Worm (Caenorhabditis elegans): ENCODE measurements around the gene K09B11.4.

K09B11.4 gene

DNA sequence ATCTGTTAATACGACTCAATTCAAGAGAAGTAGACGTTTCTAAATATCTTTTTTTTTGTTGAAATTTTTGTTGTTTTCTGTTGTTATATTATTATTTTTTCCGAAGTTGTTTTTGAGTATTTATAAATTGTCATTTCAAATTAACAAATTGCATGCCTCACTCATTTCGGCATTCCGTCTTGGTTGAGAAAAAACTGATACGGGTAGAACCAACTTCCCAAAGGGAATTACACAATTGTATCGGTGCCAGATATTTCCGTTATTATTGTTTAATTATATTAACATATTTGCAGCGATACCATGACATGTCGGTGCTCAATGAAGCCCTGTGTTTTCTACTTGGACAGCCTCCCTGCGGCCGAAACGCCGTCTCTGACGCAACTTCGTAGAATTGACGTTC, at the start of gene K09B11.4:
TSS of gene K09B11.4 (plus strand) at position 301 of the 400 bp plus-strand sequence.
- TF ChIP-seq dao-5 (tag; optimal IDR thresholded peaks at IDR 0.05): no peak

DNA sequence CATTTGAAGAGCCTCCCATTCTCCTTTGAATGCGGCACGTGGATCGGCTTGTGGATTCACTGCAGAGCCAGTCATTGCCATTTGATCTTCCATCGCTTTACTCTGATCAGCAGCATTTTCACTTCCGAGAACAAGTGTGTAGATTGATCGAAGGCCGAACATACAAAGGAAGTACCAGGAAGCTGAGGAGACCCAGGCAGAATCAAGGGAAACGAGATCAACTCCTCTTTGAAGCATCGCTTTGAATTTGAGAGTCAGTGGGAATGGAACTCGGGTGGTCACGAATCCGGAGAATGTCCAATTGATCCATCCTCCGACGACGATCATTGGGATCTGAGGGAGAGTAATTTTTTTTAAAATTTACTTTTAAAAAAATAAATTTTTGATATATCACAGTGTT, 48.8 kb upstream of the K09B11.4 start:
- no peak for TF ChIP-seq W03F9.2 (tag; optimal IDR thresholded peaks at IDR 0.05)
- no peak for TF ChIP-seq dao-5 (tag; optimal IDR thresholded peaks at IDR 0.05)
- no peak for TF ChIP-seq him-1 (tag; optimal IDR thresholded peaks at IDR 0.05)

DNA sequence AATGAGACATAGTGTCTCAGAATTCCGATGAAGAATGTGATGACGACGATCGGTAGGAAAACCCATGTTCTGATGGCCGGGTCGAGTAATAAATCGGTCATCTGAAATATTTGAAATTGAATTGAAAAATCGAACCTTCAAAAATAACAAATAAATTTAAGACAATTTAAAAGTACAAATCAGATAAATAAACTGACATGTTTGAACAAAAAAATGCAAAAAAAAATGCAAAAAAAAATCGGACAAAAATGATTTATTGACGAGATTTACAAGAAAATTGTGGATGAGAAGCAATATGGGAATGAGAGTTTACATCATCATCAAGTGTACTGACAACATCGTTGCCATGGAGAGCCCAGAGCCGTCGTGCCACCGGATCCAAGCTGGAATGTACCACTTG, 47.5 kb upstream of the K09B11.4 start, which contains the start of gene emc-3:
TSS of gene emc-3 (minus strand) at position 101 of the 400 bp plus-strand sequence.
- TF ChIP-seq dao-5 (tag; optimal IDR thresholded peaks at IDR 0.05) (no peak), W03F9.2 (tag; optimal IDR thresholded peaks at IDR 0.05) (no peak), him-1 (tag; optimal IDR thresholded peaks at IDR 0.05) (no peak)

DNA sequence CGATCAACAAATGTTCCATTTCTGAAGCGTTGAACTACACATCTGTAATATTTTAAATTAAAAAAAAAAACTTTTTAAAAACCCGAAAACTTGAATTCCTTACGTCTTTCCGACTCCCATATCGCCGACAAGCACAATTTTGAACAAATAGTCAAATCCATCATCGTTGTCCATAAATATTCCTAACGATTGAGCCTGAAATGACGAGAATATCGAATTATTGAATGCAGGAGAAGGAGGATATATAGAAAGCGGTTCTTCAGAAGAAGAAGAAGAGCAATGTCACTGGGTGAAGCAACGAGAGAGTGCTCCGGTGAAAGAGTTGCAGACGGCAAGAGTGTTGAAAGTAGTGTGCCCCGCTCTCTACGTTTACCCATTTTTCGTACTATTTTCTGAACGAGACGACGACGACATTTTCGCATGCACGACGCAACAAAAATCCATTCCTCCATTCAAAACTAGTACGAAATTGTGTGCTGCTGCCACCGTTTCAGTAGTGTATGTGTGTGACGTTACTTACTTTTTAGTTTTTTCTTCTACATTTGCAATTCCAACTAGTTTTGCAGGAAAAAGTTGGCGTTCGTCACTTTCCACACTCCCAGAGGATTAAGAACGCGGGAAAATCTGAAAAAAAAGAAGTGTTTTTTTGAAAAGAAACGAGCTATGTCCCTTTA, 45.4 kb upstream of the K09B11.4 start, which contains the start of gene rab-19:
TSS of gene rab-19 (minus strand) at position 624 of the 674 bp plus-strand sequence.
- TF ChIP-seq him-1 (tag; optimal IDR thresholded peaks at IDR 0.05): no peak
- no peak for TF ChIP-seq dao-5 (tag; optimal IDR thresholded peaks at IDR 0.05)
- TF ChIP-seq W03F9.2 (tag; optimal IDR thresholded peaks at IDR 0.05): no peak

DNA sequence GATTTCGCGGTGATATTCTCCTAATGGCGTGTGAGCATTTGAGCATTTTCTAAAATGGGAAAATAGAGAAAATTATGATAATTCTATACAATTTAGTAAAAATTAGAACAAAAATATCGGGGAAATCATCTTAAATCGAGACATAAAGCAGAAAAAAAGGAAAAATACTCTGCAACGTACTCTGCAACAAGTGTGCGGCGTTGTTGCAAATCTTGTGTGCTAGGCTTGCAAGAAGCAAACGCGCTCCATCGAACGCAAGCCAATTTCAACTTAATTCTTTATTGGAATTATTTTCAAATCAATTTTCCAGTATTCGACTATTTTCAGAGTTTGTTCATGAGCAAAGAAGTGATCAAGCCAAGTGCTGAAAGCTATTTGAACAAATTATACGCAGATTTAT, 43.3 kb upstream of the K09B11.4 start, which contains the start of the genes Y62E10A.20, Y62E10A.23 and mdt-9:
TSS of gene Y62E10A.20 (minus strand) at position 49 of the 400 bp plus-strand sequence.
TSS of gene Y62E10A.23 (plus strand) at position 282 of the 400 bp plus-strand sequence.
TSS of gene mdt-9 (plus strand) at position 338 of the 400 bp plus-strand sequence.
- TF ChIP-seq dao-5 (tag; optimal IDR thresholded peaks at IDR 0.05) (no peak), him-1 (tag; optimal IDR thresholded peaks at IDR 0.05) (peak; percentile 22), W03F9.2 (tag; optimal IDR thresholded peaks at IDR 0.05) (peak; percentile 85)

DNA sequence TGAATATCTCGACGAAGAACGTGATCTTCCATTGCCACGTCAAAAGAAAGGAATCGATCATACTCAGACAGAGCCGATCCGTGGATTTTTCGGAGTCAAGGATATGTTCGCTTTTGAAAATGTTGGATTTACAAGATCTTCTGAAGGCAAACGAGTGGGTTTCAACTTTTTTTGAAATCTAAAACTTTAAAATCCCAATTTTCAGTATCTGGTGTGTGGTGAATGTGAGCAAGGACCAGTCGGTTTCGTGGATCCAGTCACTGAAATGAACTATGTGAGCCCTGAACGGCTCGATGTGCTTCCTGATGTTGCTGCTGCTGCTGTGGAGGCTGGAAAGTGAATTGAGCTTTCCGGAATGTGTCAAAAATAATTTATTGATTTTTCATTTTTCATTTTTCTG, 42.4 kb upstream of the K09B11.4 start, which contains the start of gene lsm-3:
TSS of gene lsm-3 (plus strand) at position 301 of the 400 bp plus-strand sequence.
- no peak for TF ChIP-seq W03F9.2 (tag; optimal IDR thresholded peaks at IDR 0.05)
- TF ChIP-seq dao-5 (tag; optimal IDR thresholded peaks at IDR 0.05): no peak
- no peak for TF ChIP-seq him-1 (tag; optimal IDR thresholded peaks at IDR 0.05)

DNA sequence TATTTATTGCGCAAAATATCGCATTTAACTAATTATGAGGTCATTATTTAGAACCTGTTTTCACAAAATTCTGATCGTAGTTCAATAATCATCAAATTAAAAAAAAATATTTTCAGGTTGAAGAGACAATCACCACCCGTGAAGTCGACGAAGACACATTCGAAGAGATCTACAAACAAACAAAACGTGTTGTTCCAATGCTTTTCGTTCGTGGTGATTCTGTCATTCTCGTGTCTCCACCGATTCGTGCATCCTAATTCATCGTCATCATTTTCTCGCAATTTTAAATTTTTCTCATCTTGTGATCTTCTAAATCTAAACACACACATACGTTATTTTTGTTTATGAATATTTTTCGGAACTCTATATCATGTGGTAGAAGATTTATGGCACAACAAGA, 40.6 kb upstream of the K09B11.4 start:
- TF ChIP-seq dao-5 (tag; optimal IDR thresholded peaks at IDR 0.05): no peak
- TF ChIP-seq him-1 (tag; optimal IDR thresholded peaks at IDR 0.05): peak; percentile 42

DNA sequence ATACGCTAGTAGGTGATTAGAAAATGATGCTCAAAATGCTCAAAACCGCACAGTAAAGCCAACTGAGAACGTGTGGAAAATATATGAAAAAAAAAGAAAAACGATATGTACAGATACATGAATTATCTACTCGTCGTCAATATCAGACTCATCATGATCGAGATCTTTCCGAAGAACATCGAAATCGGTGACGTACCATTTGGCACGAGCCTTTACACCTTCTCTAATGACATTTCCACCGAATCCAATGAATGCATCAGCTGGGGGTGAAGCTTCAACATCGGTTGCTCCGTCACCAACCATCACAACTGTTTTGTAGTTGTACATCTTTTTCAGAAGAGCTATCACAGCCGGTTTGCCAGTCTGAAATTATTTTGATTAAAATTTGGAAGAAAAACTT, 40.1 kb upstream of the K09B11.4 start:
- no peak for TF ChIP-seq him-1 (tag; optimal IDR thresholded peaks at IDR 0.05)
- TF ChIP-seq dao-5 (tag; optimal IDR thresholded peaks at IDR 0.05): no peak
- no peak for TF ChIP-seq W03F9.2 (tag; optimal IDR thresholded peaks at IDR 0.05)

DNA sequence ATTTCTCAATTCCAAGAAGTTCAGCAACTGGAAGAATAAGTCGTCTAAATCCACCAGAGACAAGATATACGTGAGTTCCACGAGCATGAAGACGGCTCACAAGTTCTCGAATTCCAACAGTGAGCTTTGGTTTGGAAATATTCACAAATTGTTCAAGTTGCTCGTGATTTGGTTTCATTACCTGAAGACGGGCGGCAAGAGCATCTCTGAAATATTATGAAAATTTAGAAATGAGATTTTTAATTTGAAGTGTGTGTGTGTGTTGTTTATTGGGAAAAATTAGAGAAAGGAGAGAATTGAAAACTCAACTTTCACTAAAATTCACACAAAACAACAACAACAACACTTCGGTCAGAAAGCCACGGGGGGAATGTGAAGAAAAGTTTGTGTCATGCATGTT, 38.6 kb upstream of the K09B11.4 start:
- no peak for TF ChIP-seq W03F9.2 (tag; optimal IDR thresholded peaks at IDR 0.05)
- TF ChIP-seq dao-5 (tag; optimal IDR thresholded peaks at IDR 0.05): no peak
- no peak for TF ChIP-seq him-1 (tag; optimal IDR thresholded peaks at IDR 0.05)

DNA sequence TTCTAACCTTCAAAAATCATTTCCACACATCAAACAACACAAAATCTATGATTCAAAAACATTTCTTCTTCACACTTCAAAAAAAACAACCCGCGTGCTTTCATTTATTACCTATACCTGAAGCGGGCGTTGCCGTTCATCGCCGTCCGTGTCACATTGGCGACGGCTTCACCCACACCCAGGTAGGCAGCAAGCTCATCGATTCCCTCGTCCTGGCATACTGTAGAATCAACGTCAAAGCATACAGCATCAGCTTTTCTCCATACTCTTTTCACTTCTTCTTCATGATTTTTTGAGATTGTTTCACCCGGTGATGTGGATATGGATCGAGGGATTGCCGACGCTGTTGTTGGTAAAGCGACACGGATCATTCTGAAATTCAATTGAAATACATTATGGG, 37.1 kb upstream of the K09B11.4 start:
- TF ChIP-seq W03F9.2 (tag; optimal IDR thresholded peaks at IDR 0.05) (no peak), dao-5 (tag; optimal IDR thresholded peaks at IDR 0.05) (no peak)

DNA sequence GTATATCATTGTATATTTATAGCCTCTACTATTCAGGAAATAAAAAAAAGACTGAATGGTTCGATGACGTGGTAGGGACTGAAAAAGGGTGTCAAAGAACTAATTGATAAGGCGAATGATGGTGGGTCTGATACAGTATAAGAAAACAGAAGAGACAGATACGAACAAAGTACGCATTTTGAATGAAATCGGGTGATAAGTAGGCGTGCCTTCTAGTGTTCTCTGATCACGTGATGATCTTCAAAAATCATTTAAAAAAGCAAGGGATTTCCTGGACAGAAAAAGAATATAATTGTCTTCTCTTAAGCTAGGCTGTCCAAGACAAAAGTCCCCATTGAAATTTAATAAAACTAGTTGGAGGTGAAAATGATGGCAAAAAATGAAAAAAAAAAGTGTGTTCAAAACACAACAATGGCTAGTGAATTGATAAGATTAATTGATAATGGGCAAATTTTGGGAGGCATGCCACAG, 36.1 kb upstream of the K09B11.4 start:
- TF ChIP-seq dao-5 (tag; optimal IDR thresholded peaks at IDR 0.05) (no peak), him-1 (tag; optimal IDR thresholded peaks at IDR 0.05) (no peak), W03F9.2 (tag; optimal IDR thresholded peaks at IDR 0.05) (peak; percentile 21)

DNA sequence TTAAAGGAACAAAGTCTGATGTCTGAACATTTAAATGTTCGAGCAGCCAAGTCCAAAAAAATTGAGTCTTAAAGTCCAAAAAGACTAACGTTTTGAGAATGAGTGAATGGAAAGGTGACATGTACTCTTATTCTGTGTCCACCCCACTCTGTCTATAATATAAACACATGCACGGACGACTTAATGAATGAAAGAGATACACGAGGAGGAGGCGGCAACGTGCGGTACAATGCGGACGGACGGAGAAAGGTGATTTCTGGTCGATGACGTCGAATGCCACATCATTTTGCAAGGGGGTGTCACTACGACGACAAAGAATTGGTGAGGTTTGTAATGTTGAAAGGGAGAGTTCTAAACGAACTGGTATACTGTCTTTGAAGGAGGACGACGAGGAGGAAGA, 34.7 kb upstream of the K09B11.4 start:
- TF ChIP-seq W03F9.2 (tag; optimal IDR thresholded peaks at IDR 0.05) (no peak), dao-5 (tag; optimal IDR thresholded peaks at IDR 0.05) (no peak), him-1 (tag; optimal IDR thresholded peaks at IDR 0.05) (no peak)

DNA sequence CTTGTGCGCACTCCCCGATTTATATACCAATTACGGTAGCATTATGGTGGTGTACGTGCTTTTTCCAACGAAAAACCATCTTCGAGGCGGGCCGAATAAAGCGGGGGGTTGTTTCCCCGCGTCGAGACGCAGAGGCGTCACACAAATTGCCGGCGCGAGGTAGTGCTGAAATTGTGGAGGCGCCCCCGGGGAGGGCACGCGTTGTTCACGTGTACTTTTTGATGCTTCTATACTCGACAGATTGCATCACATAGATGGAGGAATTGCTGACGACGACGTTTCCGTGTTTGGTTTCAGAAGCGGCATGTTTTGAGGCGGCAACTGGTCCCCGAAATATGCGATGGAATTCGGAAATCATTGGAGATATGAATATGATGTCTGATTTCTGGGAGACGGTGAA, 34.1 kb upstream of the K09B11.4 start:
- TF ChIP-seq W03F9.2 (tag; optimal IDR thresholded peaks at IDR 0.05) (no peak), him-1 (tag; optimal IDR thresholded peaks at IDR 0.05) (peak; percentile 67)

DNA sequence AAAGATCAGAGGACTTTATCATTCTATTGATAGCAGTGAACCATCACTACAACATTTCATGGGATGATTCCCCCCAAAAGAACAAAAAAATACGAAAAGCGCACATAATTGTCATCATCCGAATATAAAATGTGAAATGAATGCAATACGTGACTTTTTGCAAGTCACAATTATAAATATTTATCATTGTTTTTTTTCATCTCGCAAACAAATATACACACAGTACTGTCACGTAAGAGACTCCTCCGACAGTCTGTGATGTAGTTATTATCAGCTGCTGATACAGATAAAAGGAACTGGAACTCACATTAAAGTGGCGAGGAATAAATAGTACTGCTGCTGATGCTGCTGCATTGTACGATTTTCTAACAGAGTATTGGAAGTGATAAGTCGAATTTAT, 33.0 kb upstream of the K09B11.4 start:
- TF ChIP-seq him-1 (tag; optimal IDR thresholded peaks at IDR 0.05): no peak
- no peak for TF ChIP-seq W03F9.2 (tag; optimal IDR thresholded peaks at IDR 0.05)
- TF ChIP-seq dao-5 (tag; optimal IDR thresholded peaks at IDR 0.05): no peak

DNA sequence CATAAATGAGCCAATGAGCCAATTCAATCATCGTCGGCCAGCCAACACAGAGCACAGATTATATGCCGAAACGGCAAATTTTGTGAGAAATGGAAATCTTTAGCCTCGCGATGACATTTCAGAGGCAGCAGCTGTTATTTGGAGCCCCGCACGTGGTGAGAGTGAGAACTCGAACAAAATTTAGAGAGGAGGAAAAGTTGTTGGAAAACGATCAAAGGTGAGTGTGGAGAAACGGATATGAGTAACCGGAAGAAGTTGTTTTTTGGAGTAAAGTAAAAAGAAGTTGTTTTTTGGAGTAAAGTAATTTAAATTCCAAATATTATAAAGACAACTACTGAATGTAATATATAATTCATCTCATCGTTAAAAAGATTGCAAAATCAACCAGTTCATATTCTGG, 30.6 kb upstream of the K09B11.4 start, which contains the start of gene Y62E10A.13:
TSS of gene Y62E10A.13 (minus strand) at position 326 of the 400 bp plus-strand sequence.
- TF ChIP-seq him-1 (tag; optimal IDR thresholded peaks at IDR 0.05): no peak
- TF ChIP-seq dao-5 (tag; optimal IDR thresholded peaks at IDR 0.05): no peak
- no peak for TF ChIP-seq W03F9.2 (tag; optimal IDR thresholded peaks at IDR 0.05)

Data from whole organism, L4/young adult.